Worm (Caenorhabditis elegans): ENCODE measurements around the gene Y22D7AL.10.

The Y22D7AL.10 gene

ce11 chrIII:1598927-1599326, 19.8 kb downstream of the Y22D7AL.10 start:
- no peak for TF ChIP-seq unc-39 (tag; optimal IDR thresholded peaks at IDR 0.05)
- TF ChIP-seq crh-2 (tag; optimal IDR thresholded peaks at IDR 0.05) = no peak
- TF ChIP-seq sma-3 (GFP tag; optimal IDR thresholded peaks at IDR 0.05) = no peak
- no peak for TF ChIP-seq lin-39 (tag; optimal IDR thresholded peaks at IDR 0.05)
- no peak for TF ChIP-seq unc-62 (GFP tag; optimal IDR thresholded peaks at IDR 0.05)
- no peak for TF ChIP-seq Y55F3AM.14 (GFP tag; optimal IDR thresholded peaks at IDR 0.05)
- TF ChIP-seq nhr-237 (tag; optimal IDR thresholded peaks at IDR 0.05) = no peak
- TF ChIP-seq blmp-1 (tag; optimal IDR thresholded peaks at IDR 0.05; ENCODE audit: insufficient read depth) = no peak
- TF ChIP-seq nhr-12 (tag; optimal IDR thresholded peaks at IDR 0.05) = no peak
- no peak for TF ChIP-seq ama-1 (optimal IDR thresholded peaks at IDR 0.05)
- no peak for TF ChIP-seq sem-4 (tag; optimal IDR thresholded peaks at IDR 0.05)
- no peak for TF ChIP-seq nhr-11 (tag; optimal IDR thresholded peaks at IDR 0.05)
- no peak for TF ChIP-seq nhr-21 (tag; optimal IDR thresholded peaks at IDR 0.05)
- no peak for TF ChIP-seq dmd-4 (tag; optimal IDR thresholded peaks at IDR 0.05)
- no peak for TF ChIP-seq elt-1 (tag; optimal IDR thresholded peaks at IDR 0.05)

ce11 chrIII:1591681-1592080, 27.0 kb downstream of the Y22D7AL.10 start:
- TF ChIP-seq ztf-11 (tag; optimal IDR thresholded peaks at IDR 0.05) = no peak
- no peak for TF ChIP-seq nhr-23 (tag; optimal IDR thresholded peaks at IDR 0.05)
- TF ChIP-seq F13H6.1 (tag; optimal IDR thresholded peaks at IDR 0.05) = no peak
- TF ChIP-seq elt-3 (tag; optimal IDR thresholded peaks at IDR 0.05) = no peak
- TF ChIP-seq unc-39 (tag; optimal IDR thresholded peaks at IDR 0.05) = no peak
- TF ChIP-seq nhr-6 (tag; optimal IDR thresholded peaks at IDR 0.05) = no peak
- peak in 1 of 2 experiments; percentile 72 for TF ChIP-seq lsy-2 (tag; optimal IDR thresholded peaks at IDR 0.05)
- no peak for TF ChIP-seq nhr-129 (tag; optimal IDR thresholded peaks at IDR 0.05)
- no peak for TF ChIP-seq aly-2 (tag; optimal IDR thresholded peaks at IDR 0.05)
- TF ChIP-seq unc-55 (GFP tag; optimal IDR thresholded peaks at IDR 0.05) = peak; percentile 32
- TF ChIP-seq skn-1 (tag; optimal IDR thresholded peaks at IDR 0.05) = no peak
- TF ChIP-seq R02D3.7 (tag; optimal IDR thresholded peaks at IDR 0.05) = no peak
- no peak for TF ChIP-seq sma-9 (GFP tag; optimal IDR thresholded peaks at IDR 0.05)
- TF ChIP-seq sma-9 (tag; optimal IDR thresholded peaks at IDR 0.05) = no peak
- TF ChIP-seq nhr-25 (tag; optimal IDR thresholded peaks at IDR 0.05) = no peak
- no peak for TF ChIP-seq peb-1 (tag; optimal IDR thresholded peaks at IDR 0.05)
- TF ChIP-seq nhr-77 (tag; optimal IDR thresholded peaks at IDR 0.05) = no peak
- TF ChIP-seq mdl-1 (tag; optimal IDR thresholded peaks at IDR 0.05) = no peak
- peak; percentile 39 for TF ChIP-seq crh-2 (tag; optimal IDR thresholded peaks at IDR 0.05)
- TF ChIP-seq snpc-4 (tag; optimal IDR thresholded peaks at IDR 0.05) = no peak
- no peak for TF ChIP-seq gmeb-1 (tag; optimal IDR thresholded peaks at IDR 0.05)
- no peak for TF ChIP-seq lin-11 (tag; optimal IDR thresholded peaks at IDR 0.05)
- no peak for TF ChIP-seq ZK546.5 (tag; optimal IDR thresholded peaks at IDR 0.05)
- no peak for TF ChIP-seq ceh-82 (tag; optimal IDR thresholded peaks at IDR 0.05)
- TF ChIP-seq nhr-11 (tag; optimal IDR thresholded peaks at IDR 0.05) = no peak
- TF ChIP-seq blmp-1 (tag; optimal IDR thresholded peaks at IDR 0.05; ENCODE audit: insufficient read depth) = no peak
- TF ChIP-seq sem-4 (tag; optimal IDR thresholded peaks at IDR 0.05) = no peak
- TF ChIP-seq nhr-237 (tag; optimal IDR thresholded peaks at IDR 0.05) = no peak
- no peak for TF ChIP-seq dmd-4 (tag; optimal IDR thresholded peaks at IDR 0.05)
- no peak for TF ChIP-seq ztf-4 (tag; optimal IDR thresholded peaks at IDR 0.05)
- TF ChIP-seq ceh-16 (tag; optimal IDR thresholded peaks at IDR 0.05) = no peak
- no peak for TF ChIP-seq nhr-21 (tag; optimal IDR thresholded peaks at IDR 0.05)
- no peak for TF ChIP-seq lin-39 (tag; optimal IDR thresholded peaks at IDR 0.05)
- no peak for TF ChIP-seq alr-1 (tag; optimal IDR thresholded peaks at IDR 0.05)
- no peak for TF ChIP-seq mbf-1 (tag; optimal IDR thresholded peaks at IDR 0.05)
- no peak for TF ChIP-seq ama-1 (optimal IDR thresholded peaks at IDR 0.05)
- no peak for TF ChIP-seq zag-1 (tag; optimal IDR thresholded peaks at IDR 0.05)
- TF ChIP-seq Y55F3AM.14 (GFP tag; optimal IDR thresholded peaks at IDR 0.05) = no peak
- TF ChIP-seq nhr-12 (tag; optimal IDR thresholded peaks at IDR 0.05) = no peak
- TF ChIP-seq sma-3 (GFP tag; optimal IDR thresholded peaks at IDR 0.05) = no peak
- no peak for TF ChIP-seq egl-27 (tag; optimal IDR thresholded peaks at IDR 0.05)
- no peak for TF ChIP-seq unc-62 (GFP tag; optimal IDR thresholded peaks at IDR 0.05)
- peak; percentile 47 for TF ChIP-seq C34F6.9 (tag; optimal IDR thresholded peaks at IDR 0.05)
- no peak for TF ChIP-seq nhr-10 (tag; optimal IDR thresholded peaks at IDR 0.05)
- TF ChIP-seq mab-5 (tag; optimal IDR thresholded peaks at IDR 0.05) = peak; percentile 8
- peak; percentile 49 for TF ChIP-seq lin-13 (GFP tag; optimal IDR thresholded peaks at IDR 0.05)
- TF ChIP-seq ztf-1 (GFP tag; conservative IDR thresholded peaks at IDR 0.05) = no peak
- TF ChIP-seq fos-1 (tag; optimal IDR thresholded peaks at IDR 0.05) = no peak
- no peak for TF ChIP-seq elt-1 (tag; optimal IDR thresholded peaks at IDR 0.05)

Data from whole organism, L2 larva.